Worm (Caenorhabditis elegans): ENCODE data around the gene C15H11.1.

The C15H11.1 gene

DNA sequence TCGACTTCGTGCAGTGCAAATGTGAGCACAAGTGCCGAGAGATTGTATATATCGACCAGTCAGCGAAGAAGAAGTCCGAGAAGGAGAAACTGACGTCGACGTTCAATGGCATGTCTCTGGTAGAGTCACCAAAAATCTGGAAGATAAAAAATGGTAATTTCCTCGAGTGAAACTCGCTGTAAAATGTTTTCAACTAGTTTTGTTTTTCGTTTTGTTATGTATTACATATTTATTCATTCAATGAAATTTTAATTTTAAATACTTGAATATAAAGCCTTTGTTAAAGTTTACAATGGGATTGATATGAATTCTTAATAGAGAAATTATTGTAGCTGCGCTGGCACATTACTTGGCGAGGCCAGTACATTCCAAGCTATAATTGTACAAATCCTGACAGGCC lies 26.3 kb downstream of the C15H11.1 start:
- TF ChIP-seq ceh-43 (GFP tag; optimal IDR thresholded peaks at IDR 0.05) = no peak
- TF ChIP-seq lsy-2 (tag; optimal IDR thresholded peaks at IDR 0.05) = no peak
- no peak for TF ChIP-seq cnd-1 (tag; optimal IDR thresholded peaks at IDR 0.05)
- no peak for TF ChIP-seq unc-62 (GFP tag; optimal IDR thresholded peaks at IDR 0.05)
- TF ChIP-seq nhr-28 (tag; optimal IDR thresholded peaks at IDR 0.05) = no peak
- TF ChIP-seq ces-1 (GFP tag; optimal IDR thresholded peaks at IDR 0.05) = no peak
- no peak for TF ChIP-seq mab-5 (tag; optimal IDR thresholded peaks at IDR 0.05)
- no peak for TF ChIP-seq nhr-76 (tag; optimal IDR thresholded peaks at IDR 0.05)
- no peak for TF ChIP-seq nhr-237 (tag; optimal IDR thresholded peaks at IDR 0.05)
- no peak for TF ChIP-seq bed-3 (GFP tag; optimal IDR thresholded peaks at IDR 0.05)

DNA sequence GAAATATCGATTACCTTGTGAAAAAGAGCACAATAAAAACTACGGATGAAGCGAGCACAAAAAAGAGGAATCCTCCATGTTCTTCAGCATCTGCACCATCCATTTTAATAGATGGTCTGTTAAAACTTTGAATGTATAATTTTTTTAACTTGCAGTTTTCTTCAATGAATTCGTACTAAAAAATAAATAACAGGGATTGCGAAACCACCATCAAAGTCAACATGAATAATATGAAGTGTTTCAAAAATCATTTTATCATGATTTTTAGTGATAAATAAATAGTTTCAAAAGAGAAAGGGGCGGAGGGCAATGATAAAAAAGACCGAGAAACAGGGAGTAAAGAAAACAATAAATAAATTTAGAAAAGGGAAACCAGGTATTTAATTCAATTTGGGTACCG lies 27.7 kb downstream of the C15H11.1 start, which contains the start of gene dhs-22:
Gene dhs-22, minus strand, starts transcription at position 116 of the 400 bp plus-strand sequence.
- no peak for TF ChIP-seq nhr-237 (tag; optimal IDR thresholded peaks at IDR 0.05)
- no peak for TF ChIP-seq bed-3 (GFP tag; optimal IDR thresholded peaks at IDR 0.05)
- no peak for TF ChIP-seq snpc-4 (tag; optimal IDR thresholded peaks at IDR 0.05)
- no peak for TF ChIP-seq lin-13 (tag; optimal IDR thresholded peaks at IDR 0.05)

- no peak for TF ChIP-seq ces-1 (GFP tag; optimal IDR thresholded peaks at IDR 0.05)
- no peak for TF ChIP-seq mab-5 (tag; optimal IDR thresholded peaks at IDR 0.05)
- TF ChIP-seq mls-2 (tag; optimal IDR thresholded peaks at IDR 0.05) = no peak
- no peak for TF ChIP-seq drap-1 (GFP tag; optimal IDR thresholded peaks at IDR 0.05)
- TF ChIP-seq unc-120 (tag; optimal IDR thresholded peaks at IDR 0.05; ENCODE audit: poor library complexity, severe bottlenecking) = no peak
- no peak for TF ChIP-seq cnd-1 (tag; optimal IDR thresholded peaks at IDR 0.05)
- no peak for TF ChIP-seq ham-2 (GFP tag; optimal IDR thresholded peaks at IDR 0.05)
- no peak for TF ChIP-seq flh-1 (GFP tag; optimal IDR thresholded peaks at IDR 0.05)
- no peak for TF ChIP-seq ceh-83 (GFP tag; optimal IDR thresholded peaks at IDR 0.05)
- no peak for TF ChIP-seq lin-32 (GFP tag; optimal IDR thresholded peaks at IDR 0.05)
- TF ChIP-seq nhr-12 (tag; optimal IDR thresholded peaks at IDR 0.05) = no peak
- TF ChIP-seq nhr-76 (tag; optimal IDR thresholded peaks at IDR 0.05) = no peak
- TF ChIP-seq lsy-2 (tag; optimal IDR thresholded peaks at IDR 0.05) = no peak
- no peak for TF ChIP-seq sem-2 (GFP tag; optimal IDR thresholded peaks at IDR 0.05)
- TF ChIP-seq tbx-8 (GFP tag; optimal IDR thresholded peaks at IDR 0.05) = no peak
- TF ChIP-seq ztf-11 (tag; optimal IDR thresholded peaks at IDR 0.05) = no peak
- no peak for TF ChIP-seq nhr-28 (tag; optimal IDR thresholded peaks at IDR 0.05)
- TF ChIP-seq ceh-43 (GFP tag; optimal IDR thresholded peaks at IDR 0.05) = no peak
- TF ChIP-seq snpc-4 (tag; optimal IDR thresholded peaks at IDR 0.05) = no peak
- TF ChIP-seq M03D4.4 (tag; optimal IDR thresholded peaks at IDR 0.05) = no peak
Observed at ce11 chrV:14422317-14422716, 28.7 kb downstream of the C15H11.1 start, which contains the start of gene pas-1. Gene pas-1, minus strand, starts transcription at chrV:14422618.

DNA sequence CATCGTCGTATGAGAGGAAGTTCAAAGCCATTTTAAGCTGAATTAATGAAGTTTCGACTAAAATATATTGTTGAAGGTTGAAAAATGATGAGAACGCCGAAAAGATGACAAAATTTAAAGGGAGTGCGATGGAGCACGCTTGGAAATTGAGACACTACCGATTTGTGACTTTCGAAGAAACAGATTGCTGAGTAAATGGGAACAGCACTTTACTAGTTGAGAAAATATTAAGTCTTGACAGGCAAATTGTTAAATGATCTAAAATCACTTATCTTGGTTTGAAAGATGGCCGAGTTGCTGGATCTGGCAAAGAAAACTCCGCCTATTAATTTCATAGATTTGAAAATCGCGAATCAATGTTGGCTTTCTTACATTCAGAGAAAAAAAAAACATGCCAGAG lies 29.7 kb downstream of the C15H11.1 start, which contains the start of gene rpoa-12:
Gene rpoa-12, minus strand, starts transcription at position 37 of the 400 bp plus-strand sequence.
- TF ChIP-seq snpc-4 (tag; optimal IDR thresholded peaks at IDR 0.05) = no peak
- no peak for TF ChIP-seq unc-120 (tag; optimal IDR thresholded peaks at IDR 0.05; ENCODE audit: poor library complexity, severe bottlenecking)
- TF ChIP-seq mep-1 (tag; optimal IDR thresholded peaks at IDR 0.05) = peak; percentile 21
- peak; percentile 41 for TF ChIP-seq ces-1 (GFP tag; optimal IDR thresholded peaks at IDR 0.05)
- peak; percentile 69 for TF ChIP-seq drap-1 (GFP tag; optimal IDR thresholded peaks at IDR 0.05)
- peak; percentile 16 for TF ChIP-seq nhr-237 (tag; optimal IDR thresholded peaks at IDR 0.05)

ce11 chrV:14424958-14425492 lies 31.4 kb downstream of the C15H11.1 start, which contains the start of gene rrsr-1:
Gene rrsr-1, minus strand, starts transcription at chrV:14425008.
- TF ChIP-seq snpc-4 (tag; optimal IDR thresholded peaks at IDR 0.05) = no peak
- peak; percentile 18 for TF ChIP-seq lsy-2 (tag; optimal IDR thresholded peaks at IDR 0.05)
- TF ChIP-seq drap-1 (GFP tag; optimal IDR thresholded peaks at IDR 0.05) = peak; percentile 54
- peak; percentile 36 for TF ChIP-seq sptf-1 (tag; optimal IDR thresholded peaks at IDR 0.05)
- TF ChIP-seq nhr-2 (tag; optimal IDR thresholded peaks at IDR 0.05) = peak; percentile 12
- TF ChIP-seq tbx-8 (GFP tag; optimal IDR thresholded peaks at IDR 0.05) = no peak
- peak; percentile 12 for TF ChIP-seq hlh-1 (tag; optimal IDR thresholded peaks at IDR 0.05)
- TF ChIP-seq M03D4.4 (tag; optimal IDR thresholded peaks at IDR 0.05) = peak; percentile 46

DNA sequence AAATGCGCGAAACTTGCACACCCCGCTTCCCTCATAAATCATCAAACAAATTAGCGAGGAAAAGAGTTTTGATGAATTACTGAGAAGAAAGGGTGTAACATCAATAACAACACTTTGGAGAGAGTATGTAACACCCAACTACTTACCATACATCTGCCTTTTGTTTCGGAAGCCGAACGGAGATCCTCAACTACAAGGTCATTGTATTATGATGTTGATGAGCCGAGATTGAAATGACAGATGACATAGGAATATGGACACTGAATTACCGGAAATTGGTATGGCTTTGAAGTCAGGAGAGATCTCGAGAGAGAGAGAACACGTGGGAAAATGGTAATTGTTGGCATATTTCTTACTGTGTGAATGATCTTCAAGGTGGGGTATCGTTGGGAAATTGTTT lies 32.4 kb downstream of the C15H11.1 start:
- TF ChIP-seq ztf-11 (tag; optimal IDR thresholded peaks at IDR 0.05) (no peak), ham-2 (GFP tag; optimal IDR thresholded peaks at IDR 0.05) (peak; percentile 42), flh-1 (GFP tag; optimal IDR thresholded peaks at IDR 0.05) (no peak), unc-62 (GFP tag; optimal IDR thresholded peaks at IDR 0.05) (peak; percentile 51)
